Worm (Caenorhabditis elegans): Measurements from ENCODE around the gene dmd-4.

DNA sequence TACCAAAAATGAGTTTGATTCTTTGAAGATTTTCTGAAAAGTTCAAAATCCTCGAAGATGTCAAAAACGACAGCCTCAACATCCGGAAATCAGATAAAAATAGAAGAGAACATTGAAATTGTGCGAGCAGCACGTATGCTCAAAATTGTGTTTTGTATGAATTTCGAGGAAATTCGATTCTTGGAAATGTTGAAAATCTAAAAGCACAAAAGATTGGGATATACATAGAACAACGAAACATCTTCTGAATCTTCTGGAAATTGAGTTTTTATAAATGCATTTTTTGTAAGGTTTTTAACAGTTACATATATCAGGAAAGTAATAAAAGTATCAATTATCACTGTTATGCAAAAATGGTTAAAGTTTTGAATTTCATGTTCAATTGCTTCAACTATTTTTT lies 49.0 kb upstream of the dmd-4 start:
- TF ChIP-seq dpl-1 (GFP tag; optimal IDR thresholded peaks at IDR 0.05) (no peak), nhr-11 (tag; optimal IDR thresholded peaks at IDR 0.05) (no peak), snpc-4 (tag; optimal IDR thresholded peaks at IDR 0.05) (no peak), aha-1 (tag; optimal IDR thresholded peaks at IDR 0.05) (no peak), ceh-88 (GFP tag; IDR thresholded peaks at IDR 0.05) (no peak), tbx-2 (tag; optimal IDR thresholded peaks at IDR 0.05) (no peak), nhr-12 (tag; optimal IDR thresholded peaks at IDR 0.05) (no peak), nhr-237 (tag; optimal IDR thresholded peaks at IDR 0.05) (no peak), lir-3 (tag; optimal IDR thresholded peaks at IDR 0.05; ENCODE audit: poor library complexity) (no peak), rnt-1 (tag; optimal IDR thresholded peaks at IDR 0.05) (no peak)
